Fruit fly (Drosophila melanogaster) whole organism, embryonic: Measurements from ENCODE around the gene Ctr9.

Source experiments
- ATbp ChIP-seq: fragments of 200-800 bp; sonication (Bioruptor generic); optimal IDR thresholded peaks from 2 replicates; lab custom pipeline; 2017; ENCODE audit warnings: missing biosample characterization, mild to moderate bottlenecking, missing genetic modification characterization, missing genetic modification reagents
- Atf-2 ChIP-seq: fragments of 200-800 bp; sonication (Bioruptor generic); optimal IDR thresholded peaks from 2 replicates; lab custom pipeline; 2016; ENCODE audit warnings: missing biosample characterization, missing genetic modification characterization
- Bteb2 ChIP-seq: fragments of 200-800 bp; sonication (Bioruptor generic); optimal IDR thresholded peaks from 2 replicates; lab custom pipeline; 2016; ENCODE audit warnings: missing biosample characterization, missing genetic modification characterization
- CG10267 ChIP-seq: fragments of 200-800 bp; sonication (Bioruptor generic); optimal IDR thresholded peaks from 2 replicates; lab custom pipeline; 2018; ENCODE audit warnings: missing biosample characterization, mild to moderate bottlenecking, missing genetic modification characterization, moderate library complexity
- CG10274 ChIP-seq: fragments of 200-800 bp; sonication (Bioruptor generic); optimal IDR thresholded peaks from 3 replicates; lab custom pipeline; 2017; ENCODE audit warnings: missing biosample characterization, mild to moderate bottlenecking, missing genetic modification characterization
- CG10959 ChIP-seq: fragments of 200-800 bp; sonication (Bioruptor generic); IDR thresholded peaks from 2 replicates; pipeline ENCODE4 v1.3.6; 2022; ENCODE audit warnings: missing biosample characterization, missing genetic modification characterization
- CG13894 ChIP-seq: fragments of 200-800 bp; sonication (Bioruptor generic); optimal IDR thresholded peaks from 3 replicates; lab custom pipeline; 2018; ENCODE audit warnings: missing biosample characterization, mild to moderate bottlenecking, missing genetic modification characterization, moderate library complexity
- CG15269 ChIP-seq: fragments of 200-800 bp; sonication (Bioruptor generic); optimal IDR thresholded peaks from 2 replicates; lab custom pipeline; 2018; ENCODE audit warnings: missing biosample characterization, mild to moderate bottlenecking, missing genetic modification characterization, moderate library complexity
- CG15479 ChIP-seq: fragments of 200-800 bp; sonication (Bioruptor generic); optimal IDR thresholded peaks from 3 replicates; lab custom pipeline; 2019; ENCODE audit warnings: missing biosample characterization, mild to moderate bottlenecking, missing genetic modification characterization, moderate library complexity
- CG17328 ChIP-seq: fragments of 200-800 bp; sonication (Bioruptor generic); IDR thresholded peaks from 2 replicates; pipeline ENCODE4 v1.3.6; 2022; ENCODE audit warnings: missing biosample characterization, missing genetic modification characterization
- CG18599 ChIP-seq: fragments of 200-800 bp; sonication (Bioruptor generic); optimal IDR thresholded peaks from 3 replicates; lab custom pipeline; 2017; ENCODE audit warnings: missing biosample characterization, missing genetic modification characterization, mild to moderate bottlenecking, moderate library complexity, missing genetic modification reagents
- CG33557 ChIP-seq: fragments of 200-800 bp; sonication (Bioruptor generic); optimal IDR thresholded peaks from 2 replicates; lab custom pipeline; 2019; ENCODE audit warnings: missing biosample characterization, mild to moderate bottlenecking, missing genetic modification characterization, moderate library complexity
- CG3847 ChIP-seq: fragments of 200-800 bp; sonication (Bioruptor generic); IDR thresholded peaks from 2 replicates; pipeline ENCODE4 v1.3.6; 2022; ENCODE audit warnings: missing biosample characterization, missing genetic modification characterization
- CG4854 ChIP-seq: fragments of 200-800 bp; sonication (Bioruptor generic); optimal IDR thresholded peaks from 2 replicates; lab custom pipeline; 2016; ENCODE audit warnings: missing biosample characterization, missing genetic modification characterization, inconsistent platforms
- CG5953 ChIP-seq: fragments of 200-800 bp; sonication (Bioruptor generic); IDR thresholded peaks from 2 replicates; pipeline ENCODE4 v1.3.6; 2022; ENCODE audit warnings: missing biosample characterization, missing genetic modification characterization
- CG6689 ChIP-seq: fragments of 200-800 bp; sonication (Bioruptor generic); IDR thresholded peaks from 2 replicates; pipeline ENCODE4 v1.3.6; 2022; ENCODE audit warnings: missing biosample characterization, missing genetic modification characterization
- CG6791 ChIP-seq: fragments of 200-800 bp; sonication (Bioruptor generic); IDR thresholded peaks from 3 replicates; pipeline ENCODE4 v1.3.6; 2022; ENCODE audit warnings: missing biosample characterization, missing genetic modification characterization; ENCODE audit not compliant: partially characterized antibody
- CG7987 ChIP-seq: fragments of 200-800 bp; sonication (Bioruptor generic); optimal IDR thresholded peaks from 2 replicates; lab custom pipeline; 2018; ENCODE audit warnings: missing biosample characterization, mild to moderate bottlenecking, missing genetic modification characterization, moderate library complexity
- CG8281 ChIP-seq: fragments of 200-800 bp; sonication (Bioruptor generic); optimal IDR thresholded peaks from 2 replicates; lab custom pipeline; 2018; ENCODE audit warnings: missing biosample characterization, mild to moderate bottlenecking, missing genetic modification characterization, moderate library complexity
- CG8359 ChIP-seq: fragments of 200-800 bp; sonication (Bioruptor generic); optimal IDR thresholded peaks from 2 replicates; lab custom pipeline; 2017; ENCODE audit warnings: missing biosample characterization, mild to moderate bottlenecking, missing genetic modification characterization, borderline replicate concordance
- CTCF ChIP-seq: fragments of 200-800 bp; sonication (Bioruptor generic); optimal IDR thresholded peaks from 2 replicates; lab custom pipeline; 2017; ENCODE audit warnings: missing biosample characterization, mild to moderate bottlenecking, missing genetic modification characterization, moderate library complexity
- Dll ChIP-seq: fragments of 200-800 bp; sonication (Bioruptor generic); IDR thresholded peaks from 4 replicates; pipeline ENCODE4 v1.3.6; 2022; ENCODE audit warnings: missing biosample characterization, missing genetic modification characterization; ENCODE audit not compliant: partially characterized antibody
- Dp ChIP-seq: fragments of 200-800 bp; sonication (Bioruptor generic); optimal IDR thresholded peaks from 2 replicates; lab custom pipeline; 2018; ENCODE audit warnings: missing biosample characterization, mild to moderate bottlenecking, missing genetic modification characterization, moderate library complexity
- Gsc ChIP-seq: fragments of 200-800 bp; sonication (Bioruptor generic); IDR thresholded peaks from 2 replicates; pipeline ENCODE4 v1.3.6; 2022; ENCODE audit warnings: missing biosample characterization, missing genetic modification characterization
- H15 ChIP-seq: fragments of 200-800 bp; sonication (Bioruptor generic); IDR thresholded peaks from 3 replicates; pipeline ENCODE4 v1.3.6; 2022; ENCODE audit warnings: missing biosample characterization, missing genetic modification characterization
- Hmx ChIP-seq: fragments of 200-800 bp; sonication (Bioruptor generic); optimal IDR thresholded peaks from 2 replicates; lab custom pipeline; 2016; ENCODE audit warnings: missing biosample characterization, missing genetic modification characterization
- Hr78 ChIP-seq, 2 experiments: fragments of 200-800 bp in 1 of 2; fragments of >200 bp in 1 of 2; sonication (Bioruptor generic) in 1 of 2; optimal IDR thresholded peaks; 2 replicates each; lab custom pipeline; 2017 to 2019; ENCODE audit warnings: missing biosample characterization in 2 of 2, missing genetic modification characterization in 2 of 2, mild to moderate bottlenecking in 1 of 2, moderate library complexity in 1 of 2
- Lim3 ChIP-seq: fragments of 200-800 bp; sonication (Bioruptor generic); IDR thresholded peaks from 2 replicates; pipeline ENCODE4 v1.3.6; 2022; ENCODE audit warnings: missing biosample characterization, missing genetic modification characterization
- Meics ChIP-seq: fragments of 200-800 bp; sonication (Bioruptor generic); optimal IDR thresholded peaks from 2 replicates; lab custom pipeline; 2017; ENCODE audit warnings: missing biosample characterization, mild to moderate bottlenecking, missing genetic modification characterization
- Myb ChIP-seq: fragments of 200-800 bp; sonication (Bioruptor generic); optimal IDR thresholded peaks from 2 replicates; lab custom pipeline; 2016; ENCODE audit warnings: missing biosample characterization, missing genetic modification characterization
- Sin3A ChIP-seq: fragments of >200 bp; optimal IDR thresholded peaks from 2 replicates; lab custom pipeline; 2018
- Six4 ChIP-seq: fragments of 200-800 bp; sonication (Bioruptor generic); optimal IDR thresholded peaks from 2 replicates; lab custom pipeline; 2016; ENCODE audit warnings: missing biosample characterization, missing genetic modification characterization
- Sry-δ ChIP-seq: fragments of 200-800 bp; sonication (Bioruptor generic); optimal IDR thresholded peaks from 2 replicates; lab custom pipeline; 2016; ENCODE audit warnings: missing biosample characterization, missing genetic modification characterization
- Stat92E ChIP-seq, 3 experiments: fragments of >200 bp in 2 of 3; fragments of 200-800 bp in 1 of 3; sonication (Bioruptor generic) in 1 of 3; optimal IDR thresholded peaks; 2 replicates each; lab custom pipeline; 2017 to 2019; ENCODE audit warnings: missing biosample characterization in 3 of 3, missing genetic modification characterization in 3 of 3, mild to moderate bottlenecking in 1 of 3, moderate library complexity in 1 of 3
- Tbp ChIP-seq: fragments of >200 bp; optimal IDR thresholded peaks from 2 replicates; lab custom pipeline; 2018; ENCODE audit warnings: missing biosample characterization, missing genetic modification characterization
- btn ChIP-seq: fragments of 200-800 bp; sonication (Bioruptor generic); optimal IDR thresholded peaks from 2 replicates; lab custom pipeline; 2016; ENCODE audit warnings: missing biosample characterization, missing genetic modification characterization
- croc ChIP-seq: fragments of 200-800 bp; sonication (Bioruptor generic); conservative IDR thresholded peaks from 3 replicates; pipeline ENCODE4 v1.3.6; 2022; ENCODE audit warnings: missing biosample characterization, missing genetic modification characterization
- da ChIP-seq: fragments of 200-800 bp; sonication (Bioruptor generic); optimal IDR thresholded peaks from 2 replicates; lab custom pipeline; 2016; ENCODE audit warnings: missing biosample characterization, missing genetic modification characterization
- gt ChIP-seq: fragments of 200-800 bp; sonication (Bioruptor generic); IDR thresholded peaks from 2 replicates; pipeline ENCODE4 v1.3.6; 2022; ENCODE audit warnings: missing biosample characterization, missing genetic modification characterization
- nmo ChIP-seq: fragments of 200-800 bp; sonication (Bioruptor generic); optimal IDR thresholded peaks from 2 replicates; lab custom pipeline; 2018; ENCODE audit warnings: missing biosample characterization, mild to moderate bottlenecking, missing genetic modification characterization, moderate library complexity
- scrt ChIP-seq: fragments of 200-800 bp; sonication (Bioruptor generic); optimal IDR thresholded peaks from 2 replicates; lab custom pipeline; 2018; ENCODE audit warnings: missing biosample characterization, mild to moderate bottlenecking, missing genetic modification characterization, moderate library complexity
- shn ChIP-seq: fragments of 200-800 bp; sonication (Bioruptor generic); optimal IDR thresholded peaks from 3 replicates; lab custom pipeline; 2016; ENCODE audit warnings: missing biosample characterization, missing genetic modification characterization
- sisA ChIP-seq: fragments of 200-800 bp; sonication (Bioruptor generic); IDR thresholded peaks from 2 replicates; pipeline ENCODE4 v1.3.6; 2022; ENCODE audit warnings: missing biosample characterization, missing genetic modification characterization
- so ChIP-seq: fragments of 200-800 bp; sonication (Bioruptor generic); IDR thresholded peaks from 3 replicates; pipeline ENCODE4 v1.3.6; 2022; ENCODE audit warnings: missing biosample characterization, missing genetic modification characterization
- stwl ChIP-seq: fragments of 200-800 bp; sonication (Bioruptor generic); optimal IDR thresholded peaks from 3 replicates; lab custom pipeline; 2018; ENCODE audit warnings: missing biosample characterization, mild to moderate bottlenecking, missing genetic modification characterization, moderate library complexity
- zen2 ChIP-seq: fragments of 200-800 bp; sonication (Bioruptor generic); IDR thresholded peaks from 3 replicates; pipeline ENCODE4 v1.3.6; 2022; ENCODE audit warnings: missing biosample characterization, missing genetic modification characterization; ENCODE audit not compliant: partially characterized antibody
- zfh2 ChIP-seq: fragments of 200-800 bp; sonication (Bioruptor generic); optimal IDR thresholded peaks from 2 replicates; lab custom pipeline; 2016; ENCODE audit warnings: missing biosample characterization, missing genetic modification characterization

The Ctr9 gene

DNA sequence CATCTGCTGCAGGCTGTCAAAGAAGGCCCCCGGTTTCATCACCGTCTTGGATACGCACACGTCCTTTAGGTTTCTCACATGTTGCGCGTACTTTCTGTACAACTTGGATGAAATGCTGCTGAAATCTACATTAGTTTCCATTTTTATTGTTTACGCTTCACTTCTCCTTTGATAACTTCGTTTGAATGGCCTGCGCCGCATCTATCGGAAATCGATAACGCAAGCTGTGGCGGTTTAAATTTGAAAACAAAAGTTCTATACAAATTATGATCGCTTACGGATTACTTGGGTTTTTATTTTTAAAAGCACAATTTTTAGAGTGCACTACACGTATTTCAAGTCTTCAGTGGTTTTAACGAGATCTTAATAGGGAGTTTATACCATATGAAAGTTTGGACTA is 25.9 kb downstream of the Ctr9 start, which contains the start of gene msd5 (continued):
- peak; percentile 67; the same call in 2 of the 3 replicates for TF ChIP-seq CG6791 (GFP tag; lab: Robert Waterston, UW)
- TF ChIP-seq shn (GFP tag; lab: Kevin White, UChicago) = no peak
- peak; percentile 62; the same call in 2 of the 4 replicates for TF ChIP-seq Dll
- peak; percentile 92 for TF ChIP-seq Dp (GFP tag; lab: Kevin White, UChicago)
- peak; percentile 42 for TF ChIP-seq Myb

DNA sequence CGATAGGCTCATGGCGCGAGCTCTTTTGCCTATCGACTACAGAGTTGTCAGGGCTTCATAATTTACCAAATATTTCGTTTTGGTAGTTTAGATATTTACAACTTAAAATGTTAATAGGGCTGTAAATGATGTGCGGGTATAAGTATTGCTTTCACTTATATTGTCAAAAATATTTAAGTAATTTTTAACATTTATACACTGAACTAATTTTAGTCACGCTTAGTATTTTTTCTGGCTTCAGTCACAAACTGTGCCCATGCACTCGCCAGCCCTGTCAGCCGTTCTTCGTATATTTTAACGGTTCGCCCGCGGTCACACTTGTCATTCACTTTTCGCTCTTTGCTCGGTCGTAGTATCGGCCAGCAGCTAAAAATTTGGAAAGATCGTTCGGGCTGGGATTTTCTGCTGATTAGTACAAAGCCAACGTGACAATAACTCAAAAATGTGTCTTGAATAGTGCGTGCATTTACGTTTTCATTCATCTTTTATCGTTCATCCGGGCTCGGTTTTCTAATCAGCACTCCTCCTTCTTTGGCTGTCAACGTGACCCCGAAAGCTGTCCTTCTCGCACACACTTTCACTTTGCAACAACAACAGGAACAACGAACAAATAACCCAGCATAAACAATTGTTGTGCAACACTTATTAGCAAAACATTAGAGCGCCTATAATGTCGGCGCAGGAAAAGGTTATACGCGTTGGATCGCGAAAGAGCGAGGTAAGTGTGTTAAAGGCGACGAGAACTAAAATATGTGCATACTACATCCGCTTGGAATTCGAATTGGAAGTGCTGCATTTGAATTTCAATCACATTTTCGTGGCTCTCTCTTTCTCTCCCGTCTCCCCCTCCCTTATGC is 27.8 kb downstream of the Ctr9 start, which contains the start of the genes Hmbs and CG2211:
Gene Hmbs (plus strand): TSS at position 319 of the 857 bp plus-strand sequence.
Gene CG2211 (minus strand): TSS at position 789 of the 857 bp plus-strand sequence.
- TF ChIP-seq CG6689 (peak; percentile 80), CG18599 (peak; percentile 91), Sry-δ (peak; percentile 70), CG10267 (tag; lab: Kevin White, UChicago) (peak; percentile 88), CG13894 (tag; lab: Kevin White, UChicago) (peak; percentile 92), gt (GFP tag; lab: Robert Waterston, UW) (no peak), CG10959 (peak; percentile 67), H15 (GFP tag; lab: Robert Waterston, UW) (peak; percentile 78), Gsc (GFP tag; lab: Robert Waterston, UW) (no peak), CG15269 (tag; lab: Kevin White, UChicago) (peak; percentile 86), Meics (GFP tag; lab: Kevin White, UChicago) (peak; percentile 86), scrt (peak; percentile 72), Atf-2 (GFP tag; lab: Kevin White, UChicago) (peak; percentile 82), so (peak; percentile 79; the same call in 2 of the 3 replicates), Hr78 (GFP tag; optimal IDR thresholded peaks at IDR 0.05; lab: Kevin White, UChicago) (peak in 1 of 2 experiments; percentile 90), btn (GFP tag; lab: Kevin White, UChicago) (peak; percentile 43), CG8359 (no peak), CG33557 (GFP tag; lab: Kevin White, UChicago) (peak; percentile 79), CTCF (GFP tag; lab: Kevin White, UChicago) (peak; percentile 31), stwl (tag; lab: Kevin White, UChicago) (peak; percentile 92), CG10274 (no peak), ATbp (GFP tag; lab: Kevin White, UChicago) (no peak), Hmx (GFP tag; lab: Kevin White, UChicago) (peak; percentile 72), CG15479 (GFP tag; lab: Kevin White, UChicago) (no peak), zen2 (GFP tag; lab: Robert Waterston, UW) (no peak), CG4854 (GFP tag; lab: Kevin White, UChicago) (peak; percentile 86), Stat92E (GFP tag; optimal IDR thresholded peaks at IDR 0.05; lab: Kevin White, UChicago) (peak in 1 of 3 experiments; percentile 60), Bteb2 (GFP tag; lab: Kevin White, UChicago) (peak; percentile 83), CG7987 (peak; percentile 73), Lim3 (GFP tag; lab: Robert Waterston, UW) (no peak; the same call in 1 of the 2 replicates), CG8281 (tag; lab: Kevin White, UChicago) (peak; percentile 48), Sin3A (lab: Kevin White, UChicago) (peak; percentile 91), Tbp (no peak), CG5953 (GFP tag; lab: Robert Waterston, UW) (0 out of 2 replicates have a peak, but pooled peaks have one; percentile 25), CG17328 (GFP tag; lab: Robert Waterston, UW) (peak; percentile 89), zfh2 (peak; percentile 89), nmo (peak; percentile 90), da (GFP tag; lab: Kevin White, UChicago) (peak; percentile 63), CG3847 (GFP tag; lab: Robert Waterston, UW) (peak; percentile 92), croc (GFP tag; lab: Robert Waterston, UW) (peak; percentile 52; the same call in 1 of the 3 replicates), sisA (GFP tag; lab: Robert Waterston, UW) (peak; percentile 85), Six4 (GFP tag; lab: Kevin White, UChicago) (peak; percentile 85)
